Worm (Caenorhabditis elegans): Measurements from ENCODE around the gene Y38H6C.4.

DNA sequence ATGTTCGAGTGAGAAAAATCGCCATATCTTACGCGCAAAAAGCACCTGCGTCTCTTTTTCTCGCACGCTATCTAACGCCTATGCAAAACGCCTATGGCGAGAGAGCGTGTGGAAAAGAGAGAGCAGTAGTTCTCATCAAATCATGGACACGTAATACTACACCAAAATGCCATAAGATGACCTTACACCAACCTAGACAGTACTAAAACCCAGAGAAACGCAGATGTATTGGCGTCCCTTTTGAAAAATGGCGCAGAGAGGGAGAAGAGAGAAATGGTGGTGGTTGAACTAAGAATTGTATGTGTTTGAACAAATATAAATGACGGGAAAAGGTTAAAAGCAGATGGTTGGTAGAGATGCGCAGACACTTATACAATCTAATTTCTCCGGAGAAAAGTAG lies 34.2 kb upstream of the Y38H6C.4 start, which contains the start of gene Y38H6C.16:
- no peak for TF ChIP-seq jun-1 (tag; optimal IDR thresholded peaks at IDR 0.05)
- no peak for TF ChIP-seq ZK546.5 (tag; optimal IDR thresholded peaks at IDR 0.05)
- TF ChIP-seq unc-39 (tag; optimal IDR thresholded peaks at IDR 0.05), result no peak
- no peak for TF ChIP-seq ztf-11 (tag; optimal IDR thresholded peaks at IDR 0.05)
- TF ChIP-seq unc-62 (GFP tag; optimal IDR thresholded peaks at IDR 0.05), result no peak
- TF ChIP-seq nhr-43 (tag; optimal IDR thresholded peaks at IDR 0.05; ENCODE audit: poor library complexity, severe bottlenecking), result no peak

Measured in whole organism, L3 larva.